Worm (Caenorhabditis elegans) whole organism, L4 larva: Measurements from ENCODE around the gene str-48.
A peak's percentile ranks its signal among the peaks of the same experiment; 100 is the strongest.

ENCODE experiments used
- D1046.2 ChIP-seq: fragments of 200-800 bp; sonication (Bioruptor generic); IDR thresholded peaks from 2 replicates; pipeline ENCODE4 v1.3.6; 2022; ENCODE audit warnings: missing genetic modification characterization, missing compliant biosample characterization
- F26F4.8 ChIP-seq: fragments of 200-800 bp; sonication (Bioruptor generic); conservative IDR thresholded peaks from 2 replicates; pipeline ENCODE4 v1.3.6; 2022; ENCODE audit warnings: missing genetic modification characterization, missing compliant biosample characterization
- F37D6.2 ChIP-seq: sonication (generic microtip); optimal IDR thresholded peaks from 2 replicates; lab custom pipeline; 2016; ENCODE audit warnings: mild to moderate bottlenecking, missing genetic modification characterization, missing compliant biosample characterization
- R02D3.7 ChIP-seq: fragments of 150-350 bp; sonication (generic microtip); optimal IDR thresholded peaks from 3 replicates; lab custom pipeline; 2014; ENCODE audit warnings: missing biosample characterization, missing genetic modification characterization
- T20F7.1 ChIP-seq: fragments of 200-800 bp; sonication (Bioruptor generic); optimal IDR thresholded peaks from 2 replicates; lab custom pipeline; 2018; ENCODE audit warnings: mild to moderate bottlenecking, missing genetic modification characterization, missing compliant biosample characterization
- T26A8.4 ChIP-seq: fragments of 200-800 bp; sonication (Bioruptor generic); IDR thresholded peaks from 2 replicates; pipeline ENCODE4 v1.3.6; 2022; ENCODE audit warnings: missing genetic modification characterization, missing compliant biosample characterization
- Y48G9A.11 ChIP-seq: fragments of 200-800 bp; sonication (Bioruptor generic); IDR thresholded peaks from 2 replicates; pipeline ENCODE4 v1.3.6; 2022; ENCODE audit warnings: missing genetic modification reagents, missing genetic modification characterization, missing compliant biosample characterization
- ZK546.5 ChIP-seq, 2 experiments: sonication (generic microtip); optimal IDR thresholded peaks; 2 replicates each; lab custom pipeline; 2017; ENCODE audit warnings: missing biosample characterization in 2 of 2, missing genetic modification characterization in 2 of 2
- aha-1 ChIP-seq: fragments of 150-350 bp; peaks from one replicate; lab custom pipeline; 2014; ENCODE audit warnings: missing biosample characterization, missing genetic modification characterization
- aly-2 ChIP-seq: sonication (generic microtip); optimal IDR thresholded peaks from 2 replicates; lab custom pipeline; 2018; ENCODE audit warnings: missing biosample characterization, missing genetic modification characterization
- ama-1 ChIP-seq: fragments of 150-350 bp; optimal IDR thresholded peaks from 2 replicates; lab custom pipeline; 2014; ENCODE audit warnings: inconsistent platforms, mixed read lengths
- arid-1 ChIP-seq: fragments of 200-800 bp; sonication (Bioruptor generic); conservative IDR thresholded peaks from 2 replicates; pipeline ENCODE4 v1.3.6; 2022; ENCODE audit warnings: missing genetic modification reagents, missing genetic modification characterization, missing compliant biosample characterization
- attf-4 ChIP-seq: sonication (generic microtip); optimal IDR thresholded peaks from 3 replicates; lab custom pipeline; 2017; ENCODE audit warnings: missing biosample characterization, missing genetic modification characterization
- cey-2 ChIP-seq: sonication (generic microtip); optimal IDR thresholded peaks from 3 replicates; lab custom pipeline; 2017; ENCODE audit warnings: missing genetic modification characterization, mild to moderate bottlenecking, missing compliant biosample characterization, antibody characterized with exemption, borderline replicate concordance; ENCODE audit not compliant: insufficient read depth
- daf-12 ChIP-seq: fragments of 150-350 bp; optimal IDR thresholded peaks from 2 replicates; lab custom pipeline; 2014; ENCODE audit warnings: missing biosample characterization, missing genetic modification reagents, missing genetic modification characterization
- daf-16 ChIP-seq, 3 experiments: sonication (generic microtip); optimal IDR thresholded peaks; 2 replicates each; lab custom pipeline; 2016 to 2017; ENCODE audit warnings: missing genetic modification characterization in 3 of 3, missing genetic modification reagents in 3 of 3, mild to moderate bottlenecking in 2 of 3, missing compliant biosample characterization in 2 of 3, missing biosample characterization in 1 of 3, moderate library complexity in 1 of 3
- daf-19 ChIP-seq: fragments of 200-800 bp; sonication (Bioruptor generic); conservative IDR thresholded peaks from 2 replicates; pipeline ENCODE4 v1.3.6; 2022; ENCODE audit warnings: missing genetic modification characterization, missing compliant biosample characterization
- dmd-6 ChIP-seq: fragments of 200-800 bp; sonication (Bioruptor generic); IDR thresholded peaks from 2 replicates; pipeline ENCODE4 v1.3.6; 2022; ENCODE audit warnings: missing genetic modification reagents, missing genetic modification characterization, missing compliant biosample characterization
- dmd-8 ChIP-seq: fragments of 200-800 bp; sonication (Bioruptor generic); IDR thresholded peaks from 2 replicates; pipeline ENCODE4 v1.3.6; 2022; ENCODE audit warnings: missing genetic modification characterization, missing compliant biosample characterization
- dmd-9 ChIP-seq: fragments of 200-800 bp; sonication (Bioruptor generic); IDR thresholded peaks from 2 replicates; pipeline ENCODE4 v1.3.6; 2022; ENCODE audit warnings: missing genetic modification reagents, missing genetic modification characterization, missing compliant biosample characterization
- dpl-1 ChIP-seq: fragments of 150-350 bp; optimal IDR thresholded peaks from 2 replicates; lab custom pipeline; 2014; ENCODE audit warnings: missing biosample characterization, missing genetic modification reagents, missing genetic modification characterization
- dve-1 ChIP-seq: sonication (generic microtip); optimal IDR thresholded peaks from 2 replicates; lab custom pipeline; 2017; ENCODE audit warnings: antibody characterized with exemption, mild to moderate bottlenecking, missing genetic modification characterization, missing compliant biosample characterization; ENCODE audit not compliant: insufficient read depth
- hif-1 ChIP-seq, 2 experiments: sonication (generic microtip); optimal IDR thresholded peaks; 2 replicates each; lab custom pipeline; 2016 to 2017; ENCODE audit warnings: missing compliant biosample characterization in 2 of 2, missing genetic modification characterization in 2 of 2, missing genetic modification reagents in 2 of 2, missing genotype in 2 of 2, mild to moderate bottlenecking in 1 of 2
- hlh-11 ChIP-seq: fragments of 200-800 bp; sonication (Bioruptor generic); optimal IDR thresholded peaks from 2 replicates; lab custom pipeline; 2018; ENCODE audit warnings: mild to moderate bottlenecking, missing genetic modification characterization, missing compliant biosample characterization
- jun-1 ChIP-seq: fragments of 150-350 bp; optimal IDR thresholded peaks from 2 replicates; lab custom pipeline; 2014; ENCODE audit warnings: missing biosample characterization, missing genetic modification reagents, missing genetic modification characterization
- lin-13 ChIP-seq: fragments of 150-350 bp; optimal IDR thresholded peaks from 2 replicates; lab custom pipeline; 2014; ENCODE audit warnings: missing biosample characterization, missing genetic modification reagents, missing genetic modification characterization
- lin-15B ChIP-seq: fragments of 150-350 bp; sonication (generic microtip); optimal IDR thresholded peaks from 3 replicates; lab custom pipeline; 2014; ENCODE audit warnings: missing biosample characterization, missing genetic modification characterization
- lin-39 ChIP-seq: fragments of 150-350 bp; optimal IDR thresholded peaks from 2 replicates; lab custom pipeline; 2014; ENCODE audit warnings: missing biosample characterization, missing genetic modification reagents, missing genetic modification characterization
- mdt-29 ChIP-seq: fragments of 200-800 bp; sonication (Bioruptor generic); IDR thresholded peaks from 2 replicates; pipeline ENCODE4 v1.3.6; 2022; ENCODE audit warnings: missing genetic modification reagents, missing genetic modification characterization, missing compliant biosample characterization
- mep-1 ChIP-seq: fragments of 150-350 bp; sonication (generic microtip); optimal IDR thresholded peaks from 3 replicates; lab custom pipeline; 2014; ENCODE audit warnings: missing biosample characterization, missing genetic modification characterization
- mes-2 ChIP-seq: sonication (generic microtip); optimal IDR thresholded peaks from 2 replicates; lab custom pipeline; 2016; ENCODE audit warnings: missing genotype, mild to moderate bottlenecking, missing genetic modification characterization, missing compliant biosample characterization; ENCODE audit not compliant: poor library complexity, severe bottlenecking
- nhr-11 ChIP-seq: fragments of 150-350 bp; optimal IDR thresholded peaks from 2 replicates; lab custom pipeline; 2014; ENCODE audit warnings: missing biosample characterization, missing genetic modification characterization
- nhr-25 ChIP-seq: sonication (generic microtip); optimal IDR thresholded peaks from 2 replicates; lab custom pipeline; 2017; ENCODE audit warnings: missing genetic modification characterization, mild to moderate bottlenecking, missing compliant biosample characterization, antibody characterized with exemption, moderate library complexity, borderline replicate concordance; ENCODE audit not compliant: insufficient read depth
- nhr-28 ChIP-seq: fragments of 150-350 bp; optimal IDR thresholded peaks from 2 replicates; lab custom pipeline; 2014; ENCODE audit warnings: missing biosample characterization, missing genetic modification characterization
- nhr-42 ChIP-seq: fragments of 200-800 bp; sonication (Bioruptor generic); IDR thresholded peaks from 2 replicates; pipeline ENCODE4 v1.3.6; 2022; ENCODE audit warnings: missing genetic modification characterization, missing compliant biosample characterization
- nhr-48 ChIP-seq: sonication (generic microtip); optimal IDR thresholded peaks from 2 replicates; lab custom pipeline; 2016; ENCODE audit warnings: mild to moderate bottlenecking, missing genetic modification characterization, missing compliant biosample characterization
- nhr-6 ChIP-seq: fragments of 150-350 bp; optimal IDR thresholded peaks from 2 replicates; lab custom pipeline; 2014; ENCODE audit warnings: missing biosample characterization, missing genetic modification characterization
- pha-4 ChIP-seq, 2 experiments: fragments of 150-350 bp in 1 of 2; fragments of 200-800 bp in 1 of 2; sonication (Bioruptor generic) in 1 of 2; IDR thresholded peaks in 1 of 2; optimal IDR thresholded peaks in 1 of 2; 2 replicates each; pipeline versions ENCODE4 v1.3.6 to Lab custom; 2014 to 2022; ENCODE audit warnings: missing genetic modification characterization in 2 of 2, missing genetic modification reagents in 2 of 2, missing biosample characterization in 1 of 2, missing compliant biosample characterization in 1 of 2
- php-3 ChIP-seq: fragments of 200-800 bp; sonication (Bioruptor generic); IDR thresholded peaks from 2 replicates; pipeline ENCODE4 v1.3.6; 2022; ENCODE audit warnings: missing genetic modification reagents, missing genetic modification characterization, missing compliant biosample characterization
- rbr-2 ChIP-seq: sonication (generic microtip); optimal IDR thresholded peaks from 2 replicates; lab custom pipeline; 2016; ENCODE audit warnings: missing genotype, missing genetic modification characterization, missing compliant biosample characterization
- saeg-2 ChIP-seq: fragments of 200-800 bp; sonication (Bioruptor generic); IDR thresholded peaks from 2 replicates; pipeline ENCODE4 v1.3.6; 2022; ENCODE audit warnings: missing genetic modification reagents, missing genetic modification characterization, missing compliant biosample characterization
- snpc-1.2 ChIP-seq: fragments of 200-800 bp; sonication (Bioruptor generic); IDR thresholded peaks from 2 replicates; pipeline ENCODE4 v1.3.6; 2022; ENCODE audit warnings: missing genetic modification reagents, missing genetic modification characterization, missing compliant biosample characterization
- tra-1 ChIP-seq: fragments of 200-800 bp; sonication (Bioruptor generic); IDR thresholded peaks from 2 replicates; pipeline ENCODE4 v1.3.6; 2022; ENCODE audit warnings: missing genetic modification reagents, missing genetic modification characterization, missing compliant biosample characterization
- unc-130 ChIP-seq: sonication (generic microtip); optimal IDR thresholded peaks from 2 replicates; lab custom pipeline; 2016; ENCODE audit warnings: missing genetic modification reagents, missing genetic modification characterization, missing compliant biosample characterization
- unc-62 ChIP-seq, 3 experiments: fragments of 150-350 bp in 1 of 3; sonication (generic microtip); optimal IDR thresholded peaks in 2 of 3; peaks in 1 of 3; 1 replicate in 1 of 3; 2 replicates in 2 of 3; lab custom pipeline; 2014 to 2017; ENCODE audit warnings: missing biosample characterization in 3 of 3, missing genetic modification characterization in 3 of 3, missing genetic modification reagents in 3 of 3, missing genotype in 1 of 3
- vab-7 ChIP-seq: fragments of 200-800 bp; sonication (Bioruptor generic); IDR thresholded peaks from 2 replicates; pipeline ENCODE4 v1.3.6; 2022; ENCODE audit warnings: missing genetic modification reagents, missing genetic modification characterization, missing compliant biosample characterization
- zfp-2 ChIP-seq: sonication (generic microtip); optimal IDR thresholded peaks from 2 replicates; lab custom pipeline; 2016; ENCODE audit warnings: mild to moderate bottlenecking, missing genetic modification characterization, missing compliant biosample characterization
- zip-11 ChIP-seq: fragments of 200-800 bp; sonication (Bioruptor generic); IDR thresholded peaks from 2 replicates; pipeline ENCODE4 v1.3.6; 2022; ENCODE audit warnings: missing genetic modification characterization, missing compliant biosample characterization

str-48 gene

ce11 chrIV:7084632-7085160 lies 37.1 kb upstream of the str-48 start, which contains the start of gene rps-4 (continued):
- TF ChIP-seq nhr-25 = peak; percentile 43
- TF ChIP-seq nhr-6 (tag; lab: Kevin White, UChicago) = peak; percentile 85
- peak; percentile 74 for TF ChIP-seq lin-15B (tag; lab: Kevin White, UChicago)
- TF ChIP-seq nhr-28 (tag; lab: Kevin White, UChicago) = peak; percentile 87
- TF ChIP-seq snpc-1.2 = peak; percentile 74
- TF ChIP-seq dmd-6 (GFP tag; lab: Robert Waterston, UW) = peak; percentile 83
- TF ChIP-seq dpl-1 (GFP tag; lab: Kevin White, UChicago) = peak; percentile 87
- TF ChIP-seq daf-12 (tag; lab: Kevin White, UChicago) = no peak
- TF ChIP-seq aha-1 (tag; lab: Kevin White, UChicago) = peak; percentile 97
- TF ChIP-seq dmd-9 (GFP tag; lab: Robert Waterston, UW) = peak; percentile 69
- peak; percentile 81 for TF ChIP-seq nhr-11 (tag; lab: Kevin White, UChicago)
- TF ChIP-seq daf-19 (GFP tag; lab: Robert Waterston, UW) = 0 out of 2 replicates have a peak, but pooled peaks have one; percentile 64
- peak; percentile 75 for TF ChIP-seq rbr-2 (tag; lab: Kevin White, UChicago)
- TF ChIP-seq zip-11 (GFP tag; lab: Robert Waterston, UW) = no peak
- peak; percentile 66 for TF ChIP-seq mdt-29 (GFP tag; lab: Robert Waterston, UW)
- 0 out of 2 replicates have a peak, but pooled peaks have one; percentile 66 for TF ChIP-seq nhr-42 (GFP tag; lab: Robert Waterston, UW)
- TF ChIP-seq mes-2 (tag; lab: Kevin White, UChicago) = peak; percentile 93
- no peak for TF ChIP-seq dmd-8 (GFP tag; lab: Robert Waterston, UW)
- TF ChIP-seq F26F4.8 (GFP tag; lab: Robert Waterston, UW) = no peak
- TF ChIP-seq unc-130 (GFP tag; lab: Kevin White, UChicago) = peak; percentile 42
- no peak for TF ChIP-seq ZK546.5 (tag; optimal IDR thresholded peaks at IDR 0.05; lab: Kevin White, UChicago)
- TF ChIP-seq daf-16 (GFP tag; optimal IDR thresholded peaks at IDR 0.05; lab: Kevin White, UChicago) = peak in 1 of 2 experiments; percentile 43
- peak; percentile 92 for TF ChIP-seq daf-16 (tag; optimal IDR thresholded peaks at IDR 0.05; lab: Kevin White, UChicago)
- TF ChIP-seq T26A8.4 (GFP tag; lab: Robert Waterston, UW) = peak; percentile 77
- TF ChIP-seq hlh-11 (tag; lab: Kevin White, UChicago) = peak; percentile 91
- TF ChIP-seq tra-1 = peak; percentile 73; the same call in 1 of the 2 replicates
- TF ChIP-seq arid-1 (GFP tag; lab: Robert Waterston, UW) = peak; percentile 58; the same call in 1 of the 2 replicates
- TF ChIP-seq cey-2 (tag; lab: Kevin White, UChicago) = no peak
- TF ChIP-seq pha-4 (GFP tag; IDR thresholded peaks at IDR 0.05; lab: Robert Waterston, UW) = peak; percentile 68
- TF ChIP-seq pha-4 (tag; optimal IDR thresholded peaks at IDR 0.05; lab: Kevin White, UChicago) = peak; percentile 62
- 0 out of 2 replicates have a peak, but pooled peaks have one; percentile 46 for TF ChIP-seq Y48G9A.11
- no peak for TF ChIP-seq R02D3.7 (tag; lab: Kevin White, UChicago)
- TF ChIP-seq vab-7 (GFP tag; lab: Robert Waterston, UW) = peak; percentile 50; the same call in 1 of the 2 replicates
- peak; percentile 96 for TF ChIP-seq dve-1 (tag; lab: Kevin White, UChicago)
- TF ChIP-seq jun-1 (tag; lab: Kevin White, UChicago) = peak; percentile 23
- peak in 1 of 2 experiments; percentile 67 for TF ChIP-seq hif-1 (tag; optimal IDR thresholded peaks at IDR 0.05; lab: Kevin White, UChicago)
- peak; percentile 65 for TF ChIP-seq lin-13 (GFP tag; lab: Kevin White, UChicago)
- no peak for TF ChIP-seq aly-2 (tag; lab: Kevin White, UChicago)
- TF ChIP-seq zfp-2 (tag; lab: Kevin White, UChicago) = peak; percentile 51
- peak; percentile 59 for TF ChIP-seq F37D6.2 (tag; lab: Kevin White, UChicago)
- TF ChIP-seq unc-62 (GFP tag; optimal IDR thresholded peaks at IDR 0.05 in 1 of 2; lab: Kevin White, UChicago) = peak in 1 of 2 experiments; percentile 41
- TF ChIP-seq unc-62 (tag; optimal IDR thresholded peaks at IDR 0.05; lab: Kevin White, UChicago) = no peak
- TF ChIP-seq mep-1 (tag; lab: Kevin White, UChicago) = peak; percentile 89
- 0 out of 2 replicates have a peak, but pooled peaks have one; percentile 36 for TF ChIP-seq D1046.2
- TF ChIP-seq php-3 (GFP tag; lab: Robert Waterston, UW) = 0 out of 2 replicates have a peak, but pooled peaks have one; percentile 42
- peak; percentile 87 for TF ChIP-seq T20F7.1 (GFP tag; lab: Kevin White, UChicago)
- TF ChIP-seq nhr-48 (tag; lab: Kevin White, UChicago) = peak; percentile 53
- no peak for TF ChIP-seq attf-4
- no peak for TF ChIP-seq lin-39
- no peak for TF ChIP-seq saeg-2 (GFP tag; lab: Robert Waterston, UW)
- peak; percentile 43 for TF ChIP-seq ama-1 (lab: Kevin White, UChicago)
